Worm (Caenorhabditis elegans) whole organism, L1 larva: ENCODE measurements around the gene F20B6.6.
A peak's percentile ranks its signal among the peaks of the same experiment; 100 is the strongest.

Source experiments
- C16A3.4 ChIP-seq: fragments of 150-350 bp; optimal IDR thresholded peaks from 2 replicates; lab custom pipeline; 2014; ENCODE audit warnings: missing biosample characterization, missing genetic modification characterization
- aha-1 ChIP-seq: fragments of 150-350 bp; optimal IDR thresholded peaks from 2 replicates; lab custom pipeline; 2014; ENCODE audit warnings: missing biosample characterization, missing genetic modification characterization
- aly-2 ChIP-seq: fragments of 150-350 bp; optimal IDR thresholded peaks from 2 replicates; lab custom pipeline; 2014; ENCODE audit warnings: missing biosample characterization, missing genetic modification characterization
- ama-1 ChIP-seq: fragments of 150-350 bp; optimal IDR thresholded peaks from 2 replicates; lab custom pipeline; 2014
- ceh-8 ChIP-seq: fragments of 200-800 bp; sonication (Bioruptor generic); optimal IDR thresholded peaks from 2 replicates; lab custom pipeline; 2018; ENCODE audit warnings: mild to moderate bottlenecking, missing genetic modification characterization, moderate library complexity, missing compliant biosample characterization
- ceh-82 ChIP-seq, 3 experiments: fragments of 150-350 bp in 1 of 3; sonication (generic microtip) in 2 of 3; optimal IDR thresholded peaks; 2 replicates each; lab custom pipeline; 2014 to 2017; ENCODE audit warnings: missing biosample characterization in 3 of 3, missing genetic modification characterization in 3 of 3
- ceh-90 ChIP-seq: sonication (generic microtip); optimal IDR thresholded peaks from 2 replicates; lab custom pipeline; 2016; ENCODE audit warnings: missing genetic modification characterization, missing compliant biosample characterization
- dpl-1 ChIP-seq, 3 experiments: fragments of 150-350 bp in 2 of 3; sonication (generic microtip) in 1 of 3; optimal IDR thresholded peaks; 2 replicates each; lab custom pipeline; 2014 to 2017; ENCODE audit warnings: missing biosample characterization in 3 of 3, missing genetic modification characterization in 3 of 3, missing genetic modification reagents in 3 of 3
- efl-1 ChIP-seq, 4 experiments: fragments of 150-350 bp; optimal IDR thresholded peaks in 3 of 4; peaks in 1 of 4; 1 replicate in 1 of 4; 2 replicates in 3 of 4; lab custom pipeline; 2014; ENCODE audit warnings: missing biosample characterization in 2 of 4, missing genetic modification characterization in 2 of 4, missing genetic modification reagents in 2 of 4
- egl-27 ChIP-seq, 2 experiments: fragments of 150-350 bp in 1 of 2; sonication (generic microtip); optimal IDR thresholded peaks; 3 replicates each; lab custom pipeline; 2017 to 2018; ENCODE audit warnings: missing biosample characterization in 2 of 2, missing genetic modification characterization in 2 of 2, missing genetic modification reagents in 2 of 2
- ets-5 ChIP-seq: fragments of 200-800 bp; sonication (Bioruptor generic); IDR thresholded peaks from 2 replicates; pipeline ENCODE4 v1.3.6; 2022; ENCODE audit warnings: missing genetic modification characterization, missing compliant biosample characterization
- fkh-8 ChIP-seq: sonication (generic microtip); optimal IDR thresholded peaks from 2 replicates; lab custom pipeline; 2016; ENCODE audit warnings: mild to moderate bottlenecking, missing genetic modification characterization, missing compliant biosample characterization
- grh-1 ChIP-seq: fragments of 200-800 bp; sonication (Bioruptor generic); IDR thresholded peaks from 2 replicates; pipeline ENCODE4 v1.3.6; 2022; ENCODE audit warnings: missing genetic modification reagents, missing genetic modification characterization, missing compliant biosample characterization
- hlh-17 ChIP-seq: fragments of 200-800 bp; sonication (Bioruptor generic); optimal IDR thresholded peaks from 2 replicates; lab custom pipeline; 2018; ENCODE audit warnings: missing genetic modification characterization, mild to moderate bottlenecking, missing compliant biosample characterization, moderate library complexity, borderline replicate concordance
- hlh-4 ChIP-seq: sonication (generic microtip); optimal IDR thresholded peaks from 2 replicates; lab custom pipeline; 2016; ENCODE audit warnings: mild to moderate bottlenecking, missing genetic modification characterization, missing compliant biosample characterization
- hpl-2 ChIP-seq: fragments of 150-350 bp; optimal IDR thresholded peaks from 2 replicates; lab custom pipeline; 2014; ENCODE audit warnings: missing biosample characterization, missing genetic modification reagents, missing genetic modification characterization
- irx-1 ChIP-seq: sonication (generic microtip); optimal IDR thresholded peaks from 2 replicates; lab custom pipeline; 2016; ENCODE audit warnings: missing genetic modification characterization, missing compliant biosample characterization
- jun-1 ChIP-seq: fragments of 150-350 bp; optimal IDR thresholded peaks from 2 replicates; lab custom pipeline; 2014; ENCODE audit warnings: missing biosample characterization, missing genetic modification reagents, missing genetic modification characterization
- lin-13 ChIP-seq: fragments of 150-350 bp; optimal IDR thresholded peaks from 2 replicates; lab custom pipeline; 2014; ENCODE audit warnings: missing biosample characterization, missing genetic modification reagents, missing genetic modification characterization
- lin-14 ChIP-seq: fragments of 200-800 bp; sonication (Bioruptor generic); optimal IDR thresholded peaks from 2 replicates; lab custom pipeline; 2018; ENCODE audit warnings: mild to moderate bottlenecking, missing genetic modification characterization, moderate library complexity, missing compliant biosample characterization
- lin-35 ChIP-seq, 2 experiments: fragments of 150-350 bp; optimal IDR thresholded peaks; 2 replicates each; lab custom pipeline; 2014; ENCODE audit warnings: missing biosample characterization in 2 of 2, missing genetic modification characterization in 2 of 2, missing genetic modification reagents in 2 of 2
- mef-2 ChIP-seq: fragments of 150-350 bp; optimal IDR thresholded peaks from 2 replicates; lab custom pipeline; 2014; ENCODE audit warnings: missing biosample characterization, missing genetic modification characterization
- mep-1 ChIP-seq: fragments of 150-350 bp; optimal IDR thresholded peaks from 2 replicates; lab custom pipeline; 2014; ENCODE audit warnings: missing biosample characterization, missing genetic modification characterization
- nhr-11 ChIP-seq: fragments of 150-350 bp; optimal IDR thresholded peaks from 2 replicates; lab custom pipeline; 2014; ENCODE audit warnings: missing biosample characterization, missing genetic modification characterization
- nhr-12 ChIP-seq: sonication (generic microtip); optimal IDR thresholded peaks from 2 replicates; lab custom pipeline; 2017; ENCODE audit warnings: missing biosample characterization, missing genetic modification characterization
- nhr-237 ChIP-seq: fragments of 150-350 bp; optimal IDR thresholded peaks from 2 replicates; lab custom pipeline; 2014; ENCODE audit warnings: missing biosample characterization, missing genetic modification characterization
- nhr-71 ChIP-seq: sonication (generic microtip); optimal IDR thresholded peaks from 2 replicates; lab custom pipeline; 2016; ENCODE audit warnings: mild to moderate bottlenecking, missing genetic modification characterization, moderate library complexity, missing compliant biosample characterization
- nhr-77 ChIP-seq: fragments of 150-350 bp; optimal IDR thresholded peaks from 2 replicates; lab custom pipeline; 2014; ENCODE audit warnings: missing biosample characterization, missing genetic modification characterization
- nhr-84 ChIP-seq: sonication (generic microtip); optimal IDR thresholded peaks from 2 replicates; lab custom pipeline; 2017; ENCODE audit warnings: missing biosample characterization, missing genetic modification characterization
- nhr-85 ChIP-seq: sonication (generic microtip); peaks from one replicate; lab custom pipeline; 2016; ENCODE audit warnings: missing genetic modification characterization, inconsistent platforms, missing compliant biosample characterization
- nhr-90 ChIP-seq: sonication (generic microtip); optimal IDR thresholded peaks from 2 replicates; lab custom pipeline; 2016; ENCODE audit warnings: mild to moderate bottlenecking, missing genetic modification characterization, missing compliant biosample characterization; ENCODE audit not compliant: poor library complexity
- pax-3 ChIP-seq: fragments of 200-800 bp; sonication (Bioruptor generic); optimal IDR thresholded peaks from 2 replicates; lab custom pipeline; 2018; ENCODE audit warnings: mild to moderate bottlenecking, missing genetic modification characterization, moderate library complexity, missing compliant biosample characterization
- rnt-1 ChIP-seq: sonication (generic microtip); optimal IDR thresholded peaks from 2 replicates; lab custom pipeline; 2016; ENCODE audit warnings: mild to moderate bottlenecking, missing genetic modification characterization, moderate library complexity, missing compliant biosample characterization
- snpc-4 ChIP-seq: fragments of 150-350 bp; optimal IDR thresholded peaks from 2 replicates; lab custom pipeline; 2014; ENCODE audit warnings: missing biosample characterization, missing genetic modification characterization
- snu-23 ChIP-seq: sonication (generic microtip); optimal IDR thresholded peaks from 2 replicates; lab custom pipeline; 2016; ENCODE audit warnings: missing genetic modification characterization, missing compliant biosample characterization
- sox-4 ChIP-seq: sonication (generic microtip); optimal IDR thresholded peaks from 2 replicates; lab custom pipeline; 2016; ENCODE audit warnings: missing genetic modification characterization, missing compliant biosample characterization
- sptf-1 ChIP-seq: fragments of 150-350 bp; optimal IDR thresholded peaks from 2 replicates; lab custom pipeline; 2014; ENCODE audit warnings: missing biosample characterization, missing genetic modification characterization
- sup-37 ChIP-seq: fragments of 200-800 bp; sonication (Bioruptor generic); optimal IDR thresholded peaks from 2 replicates; lab custom pipeline; 2018; ENCODE audit warnings: mild to moderate bottlenecking, missing genetic modification characterization, missing compliant biosample characterization
- tlp-1 ChIP-seq: fragments of 150-350 bp; optimal IDR thresholded peaks from 2 replicates; lab custom pipeline; 2014; ENCODE audit warnings: missing biosample characterization, missing genetic modification characterization
- unc-130 ChIP-seq: fragments of 150-350 bp; optimal IDR thresholded peaks from 2 replicates; lab custom pipeline; 2017; ENCODE audit warnings: missing biosample characterization, missing genetic modification characterization, inconsistent platforms
- unc-30 ChIP-seq: sonication (generic microtip); optimal IDR thresholded peaks from 2 replicates; lab custom pipeline; 2017; ENCODE audit warnings: missing biosample characterization, missing genetic modification characterization
- unc-62 ChIP-seq: fragments of 150-350 bp; optimal IDR thresholded peaks from 2 replicates; lab custom pipeline; 2014; ENCODE audit warnings: missing biosample characterization, missing genetic modification reagents, missing genetic modification characterization
- unc-86 ChIP-seq: sonication (generic microtip); optimal IDR thresholded peaks from 2 replicates; lab custom pipeline; 2016; ENCODE audit warnings: missing genetic modification characterization, missing compliant biosample characterization
- unc-98 ChIP-seq: fragments of 200-800 bp; sonication (Bioruptor generic); IDR thresholded peaks from 2 replicates; pipeline ENCODE4 v1.3.6; 2022; ENCODE audit warnings: missing genetic modification characterization, missing compliant biosample characterization
- vab-15 ChIP-seq: sonication (generic microtip); optimal IDR thresholded peaks from 2 replicates; lab custom pipeline; 2017; ENCODE audit warnings: missing genotype, mild to moderate bottlenecking, missing genetic modification characterization, missing compliant biosample characterization
- xbp-1 ChIP-seq: sonication (generic microtip); optimal IDR thresholded peaks from 2 replicates; lab custom pipeline; 2016; ENCODE audit warnings: missing genetic modification characterization, missing compliant biosample characterization
- zag-1 ChIP-seq: fragments of 150-350 bp; optimal IDR thresholded peaks from 2 replicates; lab custom pipeline; 2014; ENCODE audit warnings: missing biosample characterization, missing genetic modification characterization
- zip-4 ChIP-seq: fragments of 200-800 bp; sonication (Bioruptor generic); optimal IDR thresholded peaks from 2 replicates; lab custom pipeline; 2018; ENCODE audit warnings: mild to moderate bottlenecking, missing genetic modification characterization, moderate library complexity, missing compliant biosample characterization

The F20B6.6 gene

ce11 chrX:4209131-4209530 is 7.1 kb upstream of the F20B6.6 start (continued):
- peak; percentile 88 for TF ChIP-seq mef-2 (tag; lab: Kevin White, UChicago)
- TF ChIP-seq unc-86 (tag; lab: Kevin White, UChicago), result peak; percentile 99
- TF ChIP-seq xbp-1 (tag; lab: Kevin White, UChicago), result peak; percentile 98
- peak; percentile 99 for TF ChIP-seq nhr-71 (tag; lab: Kevin White, UChicago)
- TF ChIP-seq C16A3.4 (tag; lab: Kevin White, UChicago), result peak; percentile 99
- TF ChIP-seq rnt-1 (tag; lab: Kevin White, UChicago), result peak; percentile 99
- TF ChIP-seq irx-1, result peak; percentile 100
- TF ChIP-seq lin-14 (GFP tag; lab: Kevin White, UChicago), result peak; percentile 99
- peak; percentile 92; the same call in 1 of the 2 replicates for TF ChIP-seq ets-5 (GFP tag; lab: Robert Waterston, UW)
- peak; percentile 27 for TF ChIP-seq ama-1 (lab: Kevin White, UChicago)
- peak; percentile 95 for TF ChIP-seq aly-2
- TF ChIP-seq sox-4 (tag; lab: Kevin White, UChicago), result peak; percentile 100
- peak; percentile 80 for TF ChIP-seq unc-30 (tag; lab: Kevin White, UChicago)
- TF ChIP-seq sup-37 (GFP tag; lab: Kevin White, UChicago), result peak; percentile 98
- no peak for TF ChIP-seq tlp-1 (tag; lab: Kevin White, UChicago)
- TF ChIP-seq snu-23 (GFP tag; lab: Kevin White, UChicago), result peak; percentile 100
- TF ChIP-seq dpl-1 (GFP tag; optimal IDR thresholded peaks at IDR 0.05; lab: Kevin White, UChicago), result peak; percentile 56 to 71 (median 61)
- peak; percentile 98 for TF ChIP-seq nhr-85 (tag; lab: Kevin White, UChicago)
- TF ChIP-seq nhr-77 (tag; lab: Kevin White, UChicago), result peak; percentile 99
- peak; percentile 53 for TF ChIP-seq zag-1
- no peak for TF ChIP-seq hlh-17 (GFP tag; lab: Kevin White, UChicago)
- peak; percentile 34 for TF ChIP-seq unc-62 (GFP tag; lab: Kevin White, UChicago)
- no peak for TF ChIP-seq ceh-90 (tag; lab: Kevin White, UChicago)
- peak; percentile 99 for TF ChIP-seq nhr-11 (tag; lab: Kevin White, UChicago)
- TF ChIP-seq aha-1 (tag; lab: Kevin White, UChicago), result peak; percentile 94
- peak; percentile 100 for TF ChIP-seq ceh-8 (GFP tag; lab: Kevin White, UChicago)
- TF ChIP-seq ceh-82 (tag; optimal IDR thresholded peaks at IDR 0.05; lab: Kevin White, UChicago), result peak; percentile 99 to 100 (median 100)
- peak; percentile 94 for TF ChIP-seq unc-98 (GFP tag; lab: Robert Waterston, UW)
- TF ChIP-seq nhr-84 (tag; lab: Kevin White, UChicago), result no peak
- TF ChIP-seq unc-130 (tag; lab: Kevin White, UChicago), result peak; percentile 95
- TF ChIP-seq fkh-8, result peak; percentile 96
- TF ChIP-seq hlh-4 (tag; lab: Kevin White, UChicago), result peak; percentile 89
- TF ChIP-seq nhr-90, result peak; percentile 99
- TF ChIP-seq lin-13 (GFP tag; lab: Kevin White, UChicago), result peak; percentile 97
- peak; percentile 91 to 93 for TF ChIP-seq egl-27 (tag; optimal IDR thresholded peaks at IDR 0.05; lab: Kevin White, UChicago)
- peak; percentile 100 for TF ChIP-seq jun-1 (tag; lab: Kevin White, UChicago)
- TF ChIP-seq mep-1 (tag; lab: Kevin White, UChicago), result peak; percentile 100
- TF ChIP-seq snpc-4 (tag; lab: Kevin White, UChicago), result peak; percentile 92
- peak; percentile 84 for TF ChIP-seq vab-15
- TF ChIP-seq grh-1 (GFP tag; lab: Robert Waterston, UW), result peak; percentile 97
- TF ChIP-seq nhr-12 (tag; lab: Kevin White, UChicago), result peak; percentile 85
- TF ChIP-seq lin-35 (GFP tag; optimal IDR thresholded peaks at IDR 0.05; lab: Kevin White, UChicago), result peak; percentile 72 to 91
- TF ChIP-seq nhr-237 (tag; lab: Kevin White, UChicago), result peak; percentile 100
- TF ChIP-seq zip-4 (GFP tag; lab: Kevin White, UChicago), result peak; percentile 96
- TF ChIP-seq hpl-2, result peak; percentile 95
- TF ChIP-seq efl-1 (optimal IDR thresholded peaks at IDR 0.05; lab: Kevin White, UChicago), result peak; percentile 86 to 90
- TF ChIP-seq efl-1 (GFP tag; optimal IDR thresholded peaks at IDR 0.05 in 1 of 2; lab: Kevin White, UChicago), result peak; percentile 46 to 97
- TF ChIP-seq pax-3 (tag; lab: Kevin White, UChicago), result peak; percentile 94
- TF ChIP-seq sptf-1 (tag; lab: Kevin White, UChicago), result no peak
- TF ChIP-seq, all 84 proteins: peak for 77
